Worm (Caenorhabditis elegans) whole organism, L1 larva: ENCODE results near the gene srw-7.

Experiments
- C34B4.2 ChIP-seq: sonication (generic microtip); optimal IDR thresholded peaks from 2 replicates; lab custom pipeline; 2017; ENCODE audit warnings: mild to moderate bottlenecking, missing genetic modification characterization, missing compliant biosample characterization
- F16B12.6 ChIP-seq: fragments of 150-350 bp; optimal IDR thresholded peaks from 2 replicates; lab custom pipeline; 2014; ENCODE audit warnings: missing biosample characterization, missing genetic modification characterization
- alr-1 ChIP-seq: fragments of 200-800 bp; sonication (Bioruptor generic); optimal IDR thresholded peaks from 2 replicates; lab custom pipeline; 2018; ENCODE audit warnings: borderline replicate concordance, mild to moderate bottlenecking, missing genetic modification characterization, missing compliant biosample characterization
- aly-2 ChIP-seq: fragments of 150-350 bp; optimal IDR thresholded peaks from 2 replicates; lab custom pipeline; 2014; ENCODE audit warnings: missing biosample characterization, missing genetic modification characterization
- ceh-8 ChIP-seq: fragments of 200-800 bp; sonication (Bioruptor generic); optimal IDR thresholded peaks from 2 replicates; lab custom pipeline; 2018; ENCODE audit warnings: mild to moderate bottlenecking, missing genetic modification characterization, moderate library complexity, missing compliant biosample characterization
- ceh-90 ChIP-seq: sonication (generic microtip); optimal IDR thresholded peaks from 2 replicates; lab custom pipeline; 2016; ENCODE audit warnings: missing genetic modification characterization, missing compliant biosample characterization
- dsc-1 ChIP-seq: sonication (generic microtip); optimal IDR thresholded peaks from 2 replicates; lab custom pipeline; 2016; ENCODE audit warnings: mild to moderate bottlenecking, missing genetic modification characterization, missing compliant biosample characterization
- efl-3 ChIP-seq: fragments of 200-800 bp; sonication (Bioruptor generic); optimal IDR thresholded peaks from 2 replicates; lab custom pipeline; 2018; ENCODE audit warnings: mild to moderate bottlenecking, missing genetic modification characterization, missing compliant biosample characterization
- egl-27 ChIP-seq, 2 experiments: fragments of 150-350 bp in 1 of 2; sonication (generic microtip); optimal IDR thresholded peaks; 3 replicates each; lab custom pipeline; 2017 to 2018; ENCODE audit warnings: missing biosample characterization in 2 of 2, missing genetic modification characterization in 2 of 2, missing genetic modification reagents in 2 of 2
- ets-5 ChIP-seq: fragments of 200-800 bp; sonication (Bioruptor generic); IDR thresholded peaks from 2 replicates; pipeline ENCODE4 v1.3.6; 2022; ENCODE audit warnings: missing genetic modification characterization, missing compliant biosample characterization
- fkh-10 ChIP-seq: sonication (generic microtip); optimal IDR thresholded peaks from 2 replicates; lab custom pipeline; 2017; ENCODE audit warnings: missing biosample characterization, missing genetic modification reagents, missing genetic modification characterization
- fkh-4 ChIP-seq: sonication (generic microtip); optimal IDR thresholded peaks from 2 replicates; lab custom pipeline; 2016; ENCODE audit warnings: missing compliant biosample characterization, missing genetic modification characterization, borderline replicate concordance
- fos-1 ChIP-seq: fragments of 150-350 bp; optimal IDR thresholded peaks from 2 replicates; lab custom pipeline; 2014; ENCODE audit warnings: missing biosample characterization, missing genetic modification characterization
- grh-1 ChIP-seq: fragments of 200-800 bp; sonication (Bioruptor generic); IDR thresholded peaks from 2 replicates; pipeline ENCODE4 v1.3.6; 2022; ENCODE audit warnings: missing genetic modification reagents, missing genetic modification characterization, missing compliant biosample characterization
- hlh-4 ChIP-seq: sonication (generic microtip); optimal IDR thresholded peaks from 2 replicates; lab custom pipeline; 2016; ENCODE audit warnings: mild to moderate bottlenecking, missing genetic modification characterization, missing compliant biosample characterization
- hpl-2 ChIP-seq: fragments of 150-350 bp; optimal IDR thresholded peaks from 2 replicates; lab custom pipeline; 2014; ENCODE audit warnings: missing biosample characterization, missing genetic modification reagents, missing genetic modification characterization
- irx-1 ChIP-seq: sonication (generic microtip); optimal IDR thresholded peaks from 2 replicates; lab custom pipeline; 2016; ENCODE audit warnings: missing genetic modification characterization, missing compliant biosample characterization
- jun-1 ChIP-seq: fragments of 150-350 bp; optimal IDR thresholded peaks from 2 replicates; lab custom pipeline; 2014; ENCODE audit warnings: missing biosample characterization, missing genetic modification reagents, missing genetic modification characterization
- lin-13 ChIP-seq: fragments of 150-350 bp; optimal IDR thresholded peaks from 2 replicates; lab custom pipeline; 2014; ENCODE audit warnings: missing biosample characterization, missing genetic modification reagents, missing genetic modification characterization
- lin-14 ChIP-seq: fragments of 200-800 bp; sonication (Bioruptor generic); optimal IDR thresholded peaks from 2 replicates; lab custom pipeline; 2018; ENCODE audit warnings: mild to moderate bottlenecking, missing genetic modification characterization, moderate library complexity, missing compliant biosample characterization
- mab-9 ChIP-seq: fragments of 200-800 bp; sonication (Bioruptor generic); IDR thresholded peaks from 2 replicates; pipeline ENCODE4 v1.3.6; 2022; ENCODE audit warnings: missing genetic modification reagents, missing genetic modification characterization, missing compliant biosample characterization
- mdl-1 ChIP-seq, 2 experiments: fragments of 150-350 bp; optimal IDR thresholded peaks; 2 replicates each; lab custom pipeline; 2014 to 2017; ENCODE audit warnings: missing biosample characterization in 2 of 2, missing genetic modification characterization in 2 of 2, inconsistent platforms in 1 of 2
- mep-1 ChIP-seq: fragments of 150-350 bp; optimal IDR thresholded peaks from 2 replicates; lab custom pipeline; 2014; ENCODE audit warnings: missing biosample characterization, missing genetic modification characterization
- nhr-11 ChIP-seq: fragments of 150-350 bp; optimal IDR thresholded peaks from 2 replicates; lab custom pipeline; 2014; ENCODE audit warnings: missing biosample characterization, missing genetic modification characterization
- nhr-12 ChIP-seq: sonication (generic microtip); optimal IDR thresholded peaks from 2 replicates; lab custom pipeline; 2017; ENCODE audit warnings: missing biosample characterization, missing genetic modification characterization
- nhr-237 ChIP-seq: fragments of 150-350 bp; optimal IDR thresholded peaks from 2 replicates; lab custom pipeline; 2014; ENCODE audit warnings: missing biosample characterization, missing genetic modification characterization
- nhr-28 ChIP-seq: fragments of 150-350 bp; optimal IDR thresholded peaks from 2 replicates; lab custom pipeline; 2014; ENCODE audit warnings: missing biosample characterization, missing genetic modification characterization
- nhr-47 ChIP-seq: sonication (generic microtip); optimal IDR thresholded peaks from 2 replicates; lab custom pipeline; 2016; ENCODE audit warnings: mild to moderate bottlenecking, missing genetic modification characterization, moderate library complexity, missing compliant biosample characterization
- nhr-85 ChIP-seq: sonication (generic microtip); peaks from one replicate; lab custom pipeline; 2016; ENCODE audit warnings: missing genetic modification characterization, inconsistent platforms, missing compliant biosample characterization
- pax-3 ChIP-seq: fragments of 200-800 bp; sonication (Bioruptor generic); optimal IDR thresholded peaks from 2 replicates; lab custom pipeline; 2018; ENCODE audit warnings: mild to moderate bottlenecking, missing genetic modification characterization, moderate library complexity, missing compliant biosample characterization
- pqm-1 ChIP-seq: sonication (generic microtip); optimal IDR thresholded peaks from 3 replicates; lab custom pipeline; 2017; ENCODE audit warnings: missing biosample characterization, missing genetic modification characterization
- skn-1 ChIP-seq: fragments of 150-350 bp; optimal IDR thresholded peaks from 2 replicates; lab custom pipeline; 2014; ENCODE audit warnings: missing biosample characterization, missing genetic modification characterization
- snpc-4 ChIP-seq: fragments of 150-350 bp; optimal IDR thresholded peaks from 2 replicates; lab custom pipeline; 2014; ENCODE audit warnings: missing biosample characterization, missing genetic modification characterization
- snu-23 ChIP-seq: sonication (generic microtip); optimal IDR thresholded peaks from 2 replicates; lab custom pipeline; 2016; ENCODE audit warnings: missing genetic modification characterization, missing compliant biosample characterization
- tlp-1 ChIP-seq: fragments of 150-350 bp; optimal IDR thresholded peaks from 2 replicates; lab custom pipeline; 2014; ENCODE audit warnings: missing biosample characterization, missing genetic modification characterization
- unc-130 ChIP-seq: fragments of 150-350 bp; optimal IDR thresholded peaks from 2 replicates; lab custom pipeline; 2017; ENCODE audit warnings: missing biosample characterization, missing genetic modification characterization, inconsistent platforms
- unc-98 ChIP-seq: fragments of 200-800 bp; sonication (Bioruptor generic); IDR thresholded peaks from 2 replicates; pipeline ENCODE4 v1.3.6; 2022; ENCODE audit warnings: missing genetic modification characterization, missing compliant biosample characterization
- xbp-1 ChIP-seq: sonication (generic microtip); optimal IDR thresholded peaks from 2 replicates; lab custom pipeline; 2016; ENCODE audit warnings: missing genetic modification characterization, missing compliant biosample characterization
- ztf-11 ChIP-seq, 2 experiments: sonication (generic microtip); optimal IDR thresholded peaks; 2 replicates each; lab custom pipeline; 2016 to 2017; ENCODE audit warnings: missing genetic modification characterization in 2 of 2, missing biosample characterization in 1 of 2, missing compliant biosample characterization in 1 of 2
- ztf-4 ChIP-seq: fragments of 150-350 bp; optimal IDR thresholded peaks from 2 replicates; lab custom pipeline; 2014; ENCODE audit warnings: missing biosample characterization, missing genetic modification characterization

The srw-7 gene

ce11 chrV:3814938-3815337 is 8.9 kb downstream of the srw-7 start, which contains the start of gene H10D18.1 (continued):
- TF ChIP-seq F16B12.6 (tag; lab: Kevin White, UChicago) (no peak), unc-98 (GFP tag; lab: Robert Waterston, UW) (no peak), ceh-8 (GFP tag; lab: Kevin White, UChicago) (no peak), lin-13 (GFP tag; lab: Kevin White, UChicago) (no peak), mab-9 (GFP tag; lab: Robert Waterston, UW) (no peak), fkh-4 (tag; lab: Kevin White, UChicago) (no peak), snu-23 (peak; percentile 7), ceh-90 (tag; lab: Kevin White, UChicago) (no peak), aly-2 (tag; lab: Kevin White, UChicago) (no peak), lin-14 (GFP tag; lab: Kevin White, UChicago) (peak; percentile 67), mep-1 (tag; lab: Kevin White, UChicago) (peak; percentile 6)
- TF ChIP-seq, all 84 proteins: peak for 12

ce11 chrV:3820875-3821274 is 14.8 kb downstream of the srw-7 start:
- TF ChIP-seq fkh-4 (tag; lab: Kevin White, UChicago): peak; percentile 88
- peak; percentile 15 for TF ChIP-seq nhr-85
- TF ChIP-seq ztf-4 (tag; lab: Kevin White, UChicago): no peak
- no peak for TF ChIP-seq alr-1
- TF ChIP-seq dsc-1: peak; percentile 91

- TF ChIP-seq nhr-28 (tag; lab: Kevin White, UChicago) (no peak), unc-130 (tag; lab: Kevin White, UChicago) (no peak), nhr-237 (tag; lab: Kevin White, UChicago) (no peak), fos-1 (tag; lab: Kevin White, UChicago) (no peak), irx-1 (no peak), egl-27 (tag; optimal IDR thresholded peaks at IDR 0.05; lab: Kevin White, UChicago) (no peak), hpl-2 (GFP tag; lab: Kevin White, UChicago) (no peak)
These were observed 19.1 kb downstream of the srw-7 start for ce11 chrV:3825190-3825589.

- TF ChIP-seq nhr-85 (peak; percentile 17), ztf-11 (tag; optimal IDR thresholded peaks at IDR 0.05; lab: Kevin White, UChicago) (no peak)
- TF ChIP-seq, all 84 proteins: peak for 1
These were observed 25.6 kb downstream of the srw-7 start, which contains the start of gene H10D18.5 for ce11 chrV:3831616-3832015. TSS of gene H10D18.5 (minus strand) at chrV:3831716.

- TF ChIP-seq fos-1 (tag; lab: Kevin White, UChicago) (no peak), nhr-47 (tag; lab: Kevin White, UChicago) (no peak), skn-1 (no peak), pax-3 (no peak)
These were observed 26.0 kb downstream of the srw-7 start for ce11 chrV:3832103-3832502.

ce11 chrV:3832661-3833060 is 26.6 kb downstream of the srw-7 start:
- TF ChIP-seq jun-1 (no peak), snpc-4 (tag; lab: Kevin White, UChicago) (no peak), efl-3 (GFP tag; lab: Kevin White, UChicago) (no peak), nhr-11 (tag; lab: Kevin White, UChicago) (no peak), ets-5 (GFP tag; lab: Robert Waterston, UW) (no peak), tlp-1 (no peak), nhr-12 (tag; lab: Kevin White, UChicago) (no peak), hlh-4 (no peak), nhr-47 (tag; lab: Kevin White, UChicago) (no peak), fos-1 (tag; lab: Kevin White, UChicago) (no peak), mdl-1 (tag; optimal IDR thresholded peaks at IDR 0.05; lab: Kevin White, UChicago) (no peak), xbp-1 (tag; lab: Kevin White, UChicago) (no peak), C34B4.2 (tag; lab: Kevin White, UChicago) (no peak), nhr-28 (tag; lab: Kevin White, UChicago) (no peak), pqm-1 (tag; lab: Kevin White, UChicago) (no peak), grh-1 (no peak), unc-130 (tag; lab: Kevin White, UChicago) (no peak), F16B12.6 (tag; lab: Kevin White, UChicago) (no peak), fkh-10 (GFP tag; lab: Kevin White, UChicago) (no peak)
- TF ChIP-seq, all 84 proteins: peak for 0
